Fruit fly (Drosophila melanogaster): ENCODE measurements around the gene CG14572.

CG14572 gene

DNA sequence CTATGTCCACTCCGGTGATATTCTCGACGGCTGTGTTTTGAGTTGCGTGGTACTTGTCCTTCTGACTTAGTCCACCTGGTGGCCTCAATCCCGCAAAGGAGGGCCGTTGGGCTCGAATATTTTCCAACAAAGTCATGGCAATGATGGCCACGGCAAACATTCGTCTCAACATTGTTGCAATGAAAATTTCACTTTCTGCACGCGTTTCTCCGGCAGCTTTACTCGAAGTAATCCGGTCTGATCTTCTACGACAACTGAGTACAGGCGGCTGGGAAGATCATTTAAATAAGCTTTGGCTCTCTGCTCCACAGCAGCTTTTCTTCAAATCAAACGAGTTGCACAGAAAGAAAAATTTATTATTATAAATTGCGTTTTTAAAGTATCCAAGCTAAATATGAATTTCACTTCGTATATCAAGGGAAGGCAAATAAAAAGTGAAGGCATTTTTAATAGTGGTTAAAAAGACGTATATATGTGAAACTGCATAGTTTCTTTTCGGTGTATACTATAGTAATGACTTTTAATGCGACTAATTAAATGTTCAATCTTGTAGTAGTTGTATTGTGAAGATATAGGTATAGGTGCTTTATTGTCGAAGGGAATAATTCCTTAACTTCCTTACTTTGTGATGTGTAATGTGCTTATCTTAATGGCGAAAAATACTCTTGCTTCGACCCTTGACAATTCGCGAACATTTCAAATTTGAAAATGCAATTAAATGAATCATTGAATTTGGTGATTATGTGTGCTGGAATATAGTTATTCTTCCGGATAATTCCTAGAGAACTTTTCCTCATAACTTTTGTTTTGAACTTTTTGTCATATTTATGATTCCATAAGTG, 2.9 kb upstream of the CG14572 start, which contains the start of gene CG14567 (continued):
- TF ChIP-seq CG1024 (GFP tag; IDR thresholded peaks at IDR 0.05) = no peak
- no peak for TF ChIP-seq lov (optimal IDR thresholded peaks at IDR 0.05)
- no peak for TF ChIP-seq lov (GFP tag; IDR thresholded peaks at IDR 0.05)
- TF ChIP-seq CoRest (tag; optimal IDR thresholded peaks at IDR 0.05) = peak; percentile 2

DNA sequence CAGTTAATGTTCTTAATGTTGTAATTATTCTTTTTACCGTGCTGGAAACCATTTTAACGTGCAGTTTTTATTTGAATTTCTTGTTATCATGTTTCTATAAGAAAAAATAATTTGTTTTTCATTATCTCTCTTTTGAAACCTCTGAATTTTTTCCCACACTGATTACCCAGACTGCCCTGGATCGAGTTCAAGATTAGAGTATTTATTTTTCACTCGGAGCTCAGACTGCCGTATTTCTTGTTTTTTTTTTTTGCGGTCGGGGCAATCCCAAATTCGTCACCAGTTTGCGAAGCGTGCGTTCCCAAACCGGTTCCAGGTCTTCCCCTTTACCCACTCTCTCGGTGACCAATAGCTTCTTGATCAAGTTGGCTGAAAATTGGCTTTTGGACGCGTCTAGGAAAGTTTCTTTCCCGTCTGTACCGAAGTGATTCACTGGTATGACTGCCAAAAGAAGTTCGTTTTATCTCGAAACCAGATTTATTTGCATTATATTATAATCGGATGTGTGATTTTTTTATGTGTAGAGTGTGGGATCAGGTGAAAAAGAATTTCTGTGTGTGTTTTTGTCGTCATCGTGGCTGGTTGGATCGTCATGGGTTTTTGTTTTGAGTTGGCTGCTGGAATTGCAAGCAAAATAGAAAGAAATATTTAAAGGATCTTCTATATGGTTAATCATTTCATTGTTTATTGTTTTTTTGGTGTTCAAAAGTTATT, 2.2 kb upstream of the CG14572 start:
- TF ChIP-seq oc (tag; optimal IDR thresholded peaks at IDR 0.05) (peak; percentile 25), NFAT (GFP tag; IDR thresholded peaks at IDR 0.05) (peak; percentile 40; the same call in 1 of the 2 replicates), kay (GFP tag; optimal IDR thresholded peaks at IDR 0.05) (peak; percentile 44), CG3847 (GFP tag; IDR thresholded peaks at IDR 0.05) (no peak), jing (GFP tag; optimal IDR thresholded peaks at IDR 0.05) (no peak), CG9932 (GFP tag; IDR thresholded peaks at IDR 0.05) (0 out of 2 replicates have a peak, but pooled peaks have one; percentile 11), CG31224 (GFP tag; IDR thresholded peaks at IDR 0.05) (peak; percentile 35; the same call in 1 of the 2 replicates), CG32772 (GFP tag; IDR thresholded peaks at IDR 0.05) (0 out of 2 replicates have a peak, but pooled peaks have one; percentile 11), Atf-2 (GFP tag; optimal IDR thresholded peaks at IDR 0.05) (no peak)

DNA sequence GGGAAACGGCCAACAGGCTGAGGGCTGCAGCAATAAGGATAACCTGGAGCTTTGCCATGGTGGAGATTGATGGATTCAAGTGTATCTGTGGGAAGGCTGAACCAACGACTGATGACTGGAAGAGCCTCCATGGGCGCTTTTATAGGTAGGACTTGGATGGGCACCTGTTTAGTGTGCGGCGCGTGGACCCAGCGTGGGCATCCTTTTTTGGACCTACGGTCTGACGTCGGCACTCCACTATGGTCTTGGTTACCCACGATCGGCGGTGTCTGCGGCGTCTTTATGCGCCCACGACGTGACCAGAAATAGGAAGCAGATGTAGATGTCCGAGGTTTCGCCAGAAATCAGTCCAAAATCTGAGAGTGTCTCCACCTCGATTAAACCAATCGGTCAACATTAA, 1.1 kb upstream of the CG14572 start, which contains the start of gene CG14566:
TSS of gene CG14566 (minus strand) at position 101 of the 400 bp plus-strand sequence.
- TF ChIP-seq dm (GFP tag; optimal IDR thresholded peaks at IDR 0.05) = no peak
- TF ChIP-seq CG10959 (GFP tag; IDR thresholded peaks at IDR 0.05) = no peak

DNA sequence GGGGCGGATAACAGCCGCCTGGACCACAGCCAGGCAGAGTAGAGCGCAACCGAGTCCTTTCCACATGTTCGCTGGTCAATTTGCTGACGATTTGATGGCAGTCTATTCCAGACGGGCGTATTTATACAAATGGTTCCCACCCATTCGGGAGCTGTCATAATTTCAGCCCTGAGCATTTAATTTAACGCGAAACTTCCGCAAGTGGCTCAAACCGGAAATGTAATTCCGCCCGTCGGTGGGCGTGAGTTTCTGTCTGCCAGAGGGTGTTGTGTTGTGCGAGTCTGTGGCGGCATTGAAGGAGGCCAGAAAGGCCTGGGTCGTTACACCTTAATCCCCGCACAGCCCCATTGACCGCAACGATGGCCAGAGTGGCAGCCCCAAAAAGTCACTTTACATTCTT, 2.8 kb downstream of the CG14572 start, which contains the start of gene CG14565:
TSS of gene CG14565 (minus strand) at position 101 of the 400 bp plus-strand sequence.
- TF ChIP-seq ind (GFP tag; optimal IDR thresholded peaks at IDR 0.05) = no peak
- TF ChIP-seq wdn (GFP tag; IDR thresholded peaks at IDR 0.05) = no peak
- no peak for TF ChIP-seq CG3726 (GFP tag; IDR thresholded peaks at IDR 0.05)
- no peak for TF ChIP-seq CG3407 (GFP tag; optimal IDR thresholded peaks at IDR 0.05)

DNA sequence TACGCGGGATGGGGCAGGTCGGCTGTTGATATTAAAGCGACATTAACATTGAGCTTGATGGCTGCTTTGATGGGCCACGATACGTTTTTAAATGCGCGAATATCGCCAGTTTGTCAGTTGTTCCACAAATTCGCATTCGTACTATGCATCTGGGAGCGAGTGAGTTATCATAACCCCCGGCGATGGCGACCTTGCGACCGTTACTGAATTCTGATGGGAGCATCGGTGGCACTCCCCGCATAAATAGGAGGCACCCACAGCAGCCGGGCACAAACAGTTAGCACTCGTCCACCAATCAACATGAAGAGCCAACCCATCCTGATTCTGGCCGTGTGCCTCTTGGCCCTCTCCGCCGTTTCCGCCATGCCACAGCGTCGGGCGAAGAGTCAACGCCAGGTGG, 15.5 kb downstream of the CG14572 start, which contains the start of gene CG14564:
TSS of gene CG14564 (plus strand) at position 301 of the 400 bp plus-strand sequence.
- TF ChIP-seq Sin3A (optimal IDR thresholded peaks at IDR 0.05) = no peak
- no peak for TF ChIP-seq run (tag; optimal IDR thresholded peaks at IDR 0.05)
- TF ChIP-seq exex (tag; optimal IDR thresholded peaks at IDR 0.05) = no peak

DNA sequence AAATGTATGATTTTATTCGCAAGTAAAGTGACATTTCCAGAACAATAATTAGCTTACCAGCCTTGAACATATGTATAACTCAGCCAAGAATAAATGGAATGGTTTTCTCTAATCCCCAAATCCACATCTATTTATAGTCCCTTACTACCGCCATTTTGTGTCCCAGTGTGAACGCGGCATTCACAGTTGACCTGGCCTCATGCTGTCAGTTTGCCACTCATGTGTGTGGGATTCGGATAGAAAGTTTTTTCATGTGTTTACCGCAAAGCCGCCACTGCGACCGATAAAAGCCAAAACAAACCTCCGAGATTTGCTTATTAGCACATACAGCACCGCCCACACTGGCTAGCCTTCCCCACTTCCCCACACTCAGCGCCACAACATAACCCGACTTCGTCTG, 24.6 kb downstream of the CG14572 start:
- TF ChIP-seq CG17802 (tag; optimal IDR thresholded peaks at IDR 0.05) = peak; percentile 89
- TF ChIP-seq CG12155 (GFP tag; optimal IDR thresholded peaks at IDR 0.05) = no peak
- TF ChIP-seq org-1 (GFP tag; optimal IDR thresholded peaks at IDR 0.05) = no peak
- TF ChIP-seq oc (tag; optimal IDR thresholded peaks at IDR 0.05) = peak; percentile 46
- peak; percentile 24 for TF ChIP-seq stwl (tag; optimal IDR thresholded peaks at IDR 0.05)
- TF ChIP-seq HmgD (GFP tag; optimal IDR thresholded peaks at IDR 0.05) = no peak
- no peak for TF ChIP-seq CG15514 (GFP tag; optimal IDR thresholded peaks at IDR 0.05)
- TF ChIP-seq CG3726 (GFP tag; IDR thresholded peaks at IDR 0.05) = no peak
- TF ChIP-seq lola (GFP tag; optimal IDR thresholded peaks at IDR 0.05) = no peak
- TF ChIP-seq Jarid2 (GFP tag; optimal IDR thresholded peaks at IDR 0.05) = no peak
- TF ChIP-seq ci (GFP tag; IDR thresholded peaks at IDR 0.05) = 0 out of 3 replicates have a peak, but pooled peaks have one; percentile 41
- peak in 1 of 2 experiments; percentile 53 for TF ChIP-seq Hr78 (GFP tag; optimal IDR thresholded peaks at IDR 0.05)
- TF ChIP-seq knrl (GFP tag; IDR thresholded peaks at IDR 0.05; ENCODE audit: partially characterized antibody) = no peak
- TF ChIP-seq Dref (GFP tag; IDR thresholded peaks at IDR 0.05) = no peak
- peak; percentile 83 for TF ChIP-seq sr (GFP tag; IDR thresholded peaks at IDR 0.05)
- no peak for TF ChIP-seq CG4820 (GFP tag; optimal IDR thresholded peaks at IDR 0.05)
- no peak for TF ChIP-seq CG15269 (tag; optimal IDR thresholded peaks at IDR 0.05)
- TF ChIP-seq Vsx1 (GFP tag; optimal IDR thresholded peaks at IDR 0.05) = no peak
- no peak for TF ChIP-seq Xrp1 (GFP tag; IDR thresholded peaks at IDR 0.05)
